Worm (Caenorhabditis elegans): ENCODE data around the gene klf-2.

Gene klf-2

ce11 chrV:20692903-20693302, 7.4 kb downstream of the klf-2 start (continued):
- TF ChIP-seq grh-1 (GFP tag; IDR thresholded peaks at IDR 0.05) (no peak), sox-4 (tag; optimal IDR thresholded peaks at IDR 0.05) (no peak), nhr-11 (tag; optimal IDR thresholded peaks at IDR 0.05) (no peak), fos-1 (tag; optimal IDR thresholded peaks at IDR 0.05) (no peak), efl-3 (GFP tag; optimal IDR thresholded peaks at IDR 0.05) (no peak), lin-14 (GFP tag; optimal IDR thresholded peaks at IDR 0.05) (peak; percentile 69), nhr-237 (tag; optimal IDR thresholded peaks at IDR 0.05) (no peak), xbp-1 (tag; optimal IDR thresholded peaks at IDR 0.05) (no peak), nhr-76 (tag; optimal IDR thresholded peaks at IDR 0.05) (no peak), tlp-1 (tag; optimal IDR thresholded peaks at IDR 0.05) (no peak), lin-13 (GFP tag; optimal IDR thresholded peaks at IDR 0.05) (peak; percentile 23), alr-1 (tag; optimal IDR thresholded peaks at IDR 0.05; ENCODE audit: borderline replicate concordance) (no peak), unc-86 (tag; optimal IDR thresholded peaks at IDR 0.05) (no peak), C04F5.9 (tag; optimal IDR thresholded peaks at IDR 0.05) (no peak), egl-27 (tag; optimal IDR thresholded peaks at IDR 0.05) (no peak), F16B12.6 (tag; optimal IDR thresholded peaks at IDR 0.05) (no peak), mab-9 (GFP tag; IDR thresholded peaks at IDR 0.05) (no peak), vab-15 (tag; optimal IDR thresholded peaks at IDR 0.05) (no peak), Y116A8C.19 (tag; optimal IDR thresholded peaks at IDR 0.05; ENCODE audit: borderline replicate concordance) (no peak), ceh-88 (GFP tag; IDR thresholded peaks at IDR 0.05) (no peak), unc-130 (tag; optimal IDR thresholded peaks at IDR 0.05) (no peak), unc-62 (GFP tag; optimal IDR thresholded peaks at IDR 0.05) (no peak), dpl-1 (GFP tag; optimal IDR thresholded peaks at IDR 0.05) (peak in 1 of 3 experiments; percentile 17), unc-30 (tag; optimal IDR thresholded peaks at IDR 0.05) (no peak), nhr-84 (tag; optimal IDR thresholded peaks at IDR 0.05) (no peak), dsc-1 (tag; optimal IDR thresholded peaks at IDR 0.05) (no peak), ceh-82 (tag; optimal IDR thresholded peaks at IDR 0.05) (no peak)

- no peak for TF ChIP-seq ets-5 (GFP tag; IDR thresholded peaks at IDR 0.05)
- TF ChIP-seq nhr-237 (tag; optimal IDR thresholded peaks at IDR 0.05), result no peak
- peak; percentile 58 for TF ChIP-seq nhr-71 (tag; optimal IDR thresholded peaks at IDR 0.05)
- TF ChIP-seq swsn-7 (tag; optimal IDR thresholded peaks at IDR 0.05), result peak; percentile 40
- no peak for TF ChIP-seq pag-3 (tag; optimal IDR thresholded peaks at IDR 0.05; ENCODE audit: borderline replicate concordance, insufficient read depth)
- TF ChIP-seq lin-14 (GFP tag; optimal IDR thresholded peaks at IDR 0.05), result peak; percentile 23
- TF ChIP-seq efl-3 (GFP tag; optimal IDR thresholded peaks at IDR 0.05), result no peak
- no peak for TF ChIP-seq unc-30 (tag; optimal IDR thresholded peaks at IDR 0.05)
- no peak for TF ChIP-seq egl-27 (tag; optimal IDR thresholded peaks at IDR 0.05)
- TF ChIP-seq zip-4 (GFP tag; optimal IDR thresholded peaks at IDR 0.05), result no peak
- no peak for TF ChIP-seq C34B4.2 (tag; optimal IDR thresholded peaks at IDR 0.05)
- no peak for TF ChIP-seq nhr-12 (tag; optimal IDR thresholded peaks at IDR 0.05)
- no peak for TF ChIP-seq skn-1 (tag; optimal IDR thresholded peaks at IDR 0.05)
- TF ChIP-seq ztf-11 (tag; optimal IDR thresholded peaks at IDR 0.05), result no peak
- no peak for TF ChIP-seq ceh-63 (GFP tag; optimal IDR thresholded peaks at IDR 0.05)
- peak; percentile 12 to 47 for TF ChIP-seq lin-35 (GFP tag; optimal IDR thresholded peaks at IDR 0.05)
- TF ChIP-seq ama-1 (optimal IDR thresholded peaks at IDR 0.05), result no peak
- peak; percentile 19 for TF ChIP-seq elt-2 (tag; optimal IDR thresholded peaks at IDR 0.05)
- peak in 1 of 2 experiments; percentile 20 for TF ChIP-seq mdl-1 (tag; optimal IDR thresholded peaks at IDR 0.05)
- TF ChIP-seq snu-23 (GFP tag; optimal IDR thresholded peaks at IDR 0.05), result peak; percentile 50
- no peak for TF ChIP-seq nhr-77 (tag; optimal IDR thresholded peaks at IDR 0.05)
- TF ChIP-seq nhr-76 (tag; optimal IDR thresholded peaks at IDR 0.05), result no peak
- peak; percentile 3 for TF ChIP-seq rnt-1 (tag; optimal IDR thresholded peaks at IDR 0.05)
- peak; percentile 64 for TF ChIP-seq nhr-90 (tag; optimal IDR thresholded peaks at IDR 0.05; ENCODE audit: poor library complexity)
- TF ChIP-seq lsy-2 (tag; optimal IDR thresholded peaks at IDR 0.05), result peak; percentile 4 to 53
- TF ChIP-seq jun-1 (tag; optimal IDR thresholded peaks at IDR 0.05), result no peak
- peak; percentile 40 for TF ChIP-seq mep-1 (tag; optimal IDR thresholded peaks at IDR 0.05)
- TF ChIP-seq unc-86 (tag; optimal IDR thresholded peaks at IDR 0.05), result no peak
- TF ChIP-seq unc-62 (GFP tag; optimal IDR thresholded peaks at IDR 0.05), result no peak
- peak; percentile 15 for TF ChIP-seq xbp-1 (tag; optimal IDR thresholded peaks at IDR 0.05)
- TF ChIP-seq aha-1 (tag; optimal IDR thresholded peaks at IDR 0.05), result no peak
- TF ChIP-seq ceh-82 (tag; optimal IDR thresholded peaks at IDR 0.05), result peak in 1 of 3 experiments; percentile 4
- TF ChIP-seq Y116A8C.19 (tag; optimal IDR thresholded peaks at IDR 0.05; ENCODE audit: borderline replicate concordance), result no peak
- peak; percentile 12 for TF ChIP-seq lin-39 (tag; optimal IDR thresholded peaks at IDR 0.05)
- peak in 2 of 6 experiments; percentile 6 to 21 for TF ChIP-seq elt-3 (tag; optimal IDR thresholded peaks at IDR 0.05)
These were observed 8.5 kb downstream of the klf-2 start for ce11 chrV:20693968-20694367.
